Fruit fly (Drosophila melanogaster) whole organism, wandering third instar larva: Measurements from ENCODE around the gene Zasp66.
A peak's percentile ranks its signal among the peaks of the same experiment; 100 is the strongest.

Experiments
- Abd-B ChIP-seq: fragments of >200 bp; optimal IDR thresholded peaks from 2 replicates; lab custom pipeline; 2017; ENCODE audit warnings: missing biosample characterization, missing genetic modification characterization
- CG32264 ChIP-seq: fragments of 200-800 bp; sonication (Bioruptor generic); optimal IDR thresholded peaks from 2 replicates; lab custom pipeline; 2016; ENCODE audit warnings: missing biosample characterization, missing genetic modification characterization
- CG9705 ChIP-seq: fragments of 200-800 bp; sonication (Bioruptor generic); optimal IDR thresholded peaks from 2 replicates; lab custom pipeline; 2018; ENCODE audit warnings: missing biosample characterization, mild to moderate bottlenecking, missing genetic modification characterization
- CrebA ChIP-seq: fragments of 200-800 bp; sonication (Bioruptor generic); optimal IDR thresholded peaks from 2 replicates; lab custom pipeline; 2016; ENCODE audit warnings: missing biosample characterization, mild to moderate bottlenecking, missing genetic modification characterization, borderline replicate concordance
- Dfd ChIP-seq: fragments of >200 bp; optimal IDR thresholded peaks from 2 replicates; lab custom pipeline; 2017; ENCODE audit warnings: missing biosample characterization, missing genetic modification characterization
- HLH106 ChIP-seq: fragments of 200-800 bp; optimal IDR thresholded peaks from 3 replicates; lab custom pipeline; 2019; ENCODE audit warnings: missing biosample characterization, mild to moderate bottlenecking, missing genetic modification characterization, moderate library complexity
- Hnf4 ChIP-seq: fragments of 200-800 bp; sonication (Bioruptor generic); optimal IDR thresholded peaks from 2 replicates; lab custom pipeline; 2016; ENCODE audit warnings: missing biosample characterization, mild to moderate bottlenecking, missing genetic modification characterization
- Hr78 ChIP-seq: fragments of >200 bp; optimal IDR thresholded peaks from 2 replicates; lab custom pipeline; 2017; ENCODE audit warnings: missing biosample characterization, missing genetic modification characterization
- Hr83 ChIP-seq: fragments of 200-300 bp; sonication (Bioruptor generic); optimal IDR thresholded peaks from 2 replicates; lab custom pipeline; 2016; ENCODE audit warnings: missing biosample characterization, mild to moderate bottlenecking, missing genetic modification characterization, moderate library complexity; ENCODE audit not compliant: poor library complexity, severe bottlenecking
- Jra ChIP-seq: sonication (Bioruptor generic); optimal IDR thresholded peaks from 2 replicates; lab custom pipeline; 2016; ENCODE audit warnings: missing biosample characterization, missing genetic modification characterization
- Mio ChIP-seq: sonication (Bioruptor generic); optimal IDR thresholded peaks from 2 replicates; lab custom pipeline; 2016; ENCODE audit warnings: missing biosample characterization, missing genetic modification characterization
- Myc ChIP-seq: fragments of >200 bp; optimal IDR thresholded peaks from 2 replicates; lab custom pipeline; 2017
- N ChIP-seq: fragments of >200 bp; optimal IDR thresholded peaks from 2 replicates; lab custom pipeline; 2018; ENCODE audit warnings: missing biosample characterization, missing external identifiers, missing genetic modification characterization
- OdsH ChIP-seq: fragments of 200-800 bp; sonication (Bioruptor generic); optimal IDR thresholded peaks from 2 replicates; lab custom pipeline; 2016; ENCODE audit warnings: missing biosample characterization, mild to moderate bottlenecking, missing genetic modification characterization
- Rel ChIP-seq, 2 experiments: fragments of 200-800 bp; sonication (Bioruptor generic) in 1 of 2; optimal IDR thresholded peaks; 2 replicates in 1 of 2; 3 replicates in 1 of 2; lab custom pipeline; 2016 to 2019; ENCODE audit warnings: mild to moderate bottlenecking in 2 of 2, missing biosample characterization in 2 of 2, missing genetic modification characterization in 2 of 2, moderate library complexity in 1 of 2
- Sp1 ChIP-seq: fragments of 200-800 bp; sonication (Bioruptor generic); optimal IDR thresholded peaks from 3 replicates; lab custom pipeline; 2019; ENCODE audit warnings: missing biosample characterization, mild to moderate bottlenecking, missing genetic modification characterization, moderate library complexity
- br ChIP-seq: fragments of 200-800 bp; sonication (Bioruptor generic); optimal IDR thresholded peaks from 2 replicates; lab custom pipeline; 2016; ENCODE audit warnings: missing biosample characterization, missing genetic modification characterization
- brk ChIP-seq: fragments of 200-800 bp; sonication (Bioruptor generic); optimal IDR thresholded peaks from 2 replicates; lab custom pipeline; 2016; ENCODE audit warnings: missing biosample characterization, mild to moderate bottlenecking, missing genetic modification characterization
- dmrt93B ChIP-seq: fragments of 200-800 bp; sonication (Bioruptor generic); optimal IDR thresholded peaks from 2 replicates; lab custom pipeline; 2018; ENCODE audit warnings: missing biosample characterization, mild to moderate bottlenecking, missing genetic modification characterization
- dsf ChIP-seq: sonication (Bioruptor generic); optimal IDR thresholded peaks from 2 replicates; lab custom pipeline; 2016; ENCODE audit warnings: missing biosample characterization, missing genetic modification characterization, borderline replicate concordance
- foxo ChIP-seq, 2 experiments: fragments of 200-800 bp; sonication (Bioruptor generic); optimal IDR thresholded peaks; 2 replicates in 1 of 2; 3 replicates in 1 of 2; lab custom pipeline; 2016 to 2017; ENCODE audit warnings: missing biosample characterization in 2 of 2, missing genetic modification characterization in 2 of 2
- fru ChIP-seq: fragments of 200-800 bp; sonication (Bioruptor generic); optimal IDR thresholded peaks from 3 replicates; lab custom pipeline; 2016; ENCODE audit warnings: missing biosample characterization, mild to moderate bottlenecking, missing genetic modification characterization
- h ChIP-seq: fragments of 200-800 bp; sonication (Bioruptor generic); optimal IDR thresholded peaks from 3 replicates; lab custom pipeline; 2016; ENCODE audit warnings: missing biosample characterization, mild to moderate bottlenecking, missing genetic modification characterization
- jim ChIP-seq: fragments of 175-275, 200-325 bp; sonication (Bioruptor generic); optimal IDR thresholded peaks from 2 replicates; lab custom pipeline; 2016; ENCODE audit warnings: missing biosample characterization, mild to moderate bottlenecking, missing genetic modification characterization
- pan ChIP-seq: fragments of >200 bp; optimal IDR thresholded peaks from 2 replicates; lab custom pipeline; 2017
- psq ChIP-seq: fragments of 200-800 bp; sonication (Bioruptor generic); optimal IDR thresholded peaks from 3 replicates; lab custom pipeline; 2017; ENCODE audit warnings: missing biosample characterization, mild to moderate bottlenecking, missing genetic modification characterization, moderate library complexity
- rgr ChIP-seq: fragments of 200-800 bp; sonication (Bioruptor generic); optimal IDR thresholded peaks from 3 replicates; lab custom pipeline; 2016; ENCODE audit warnings: missing biosample characterization, mild to moderate bottlenecking, missing genetic modification characterization
- sage ChIP-seq: fragments of 200-800 bp; sonication (Bioruptor generic); optimal IDR thresholded peaks from 2 replicates; lab custom pipeline; 2016; ENCODE audit warnings: missing biosample characterization, mild to moderate bottlenecking, missing genetic modification characterization
- sv ChIP-seq: fragments of 200-800 bp; sonication (Bioruptor generic); optimal IDR thresholded peaks from 3 replicates; lab custom pipeline; 2016; ENCODE audit warnings: missing biosample characterization, missing genetic modification characterization
- tai ChIP-seq: sonication (Bioruptor generic); optimal IDR thresholded peaks from 2 replicates; lab custom pipeline; 2016; ENCODE audit warnings: missing biosample characterization, missing genetic modification characterization
- usp ChIP-seq: fragments of >200 bp; optimal IDR thresholded peaks from 2 replicates; lab custom pipeline; 2017; ENCODE audit warnings: missing biosample characterization, missing genetic modification characterization

The Zasp66 gene

DNA sequence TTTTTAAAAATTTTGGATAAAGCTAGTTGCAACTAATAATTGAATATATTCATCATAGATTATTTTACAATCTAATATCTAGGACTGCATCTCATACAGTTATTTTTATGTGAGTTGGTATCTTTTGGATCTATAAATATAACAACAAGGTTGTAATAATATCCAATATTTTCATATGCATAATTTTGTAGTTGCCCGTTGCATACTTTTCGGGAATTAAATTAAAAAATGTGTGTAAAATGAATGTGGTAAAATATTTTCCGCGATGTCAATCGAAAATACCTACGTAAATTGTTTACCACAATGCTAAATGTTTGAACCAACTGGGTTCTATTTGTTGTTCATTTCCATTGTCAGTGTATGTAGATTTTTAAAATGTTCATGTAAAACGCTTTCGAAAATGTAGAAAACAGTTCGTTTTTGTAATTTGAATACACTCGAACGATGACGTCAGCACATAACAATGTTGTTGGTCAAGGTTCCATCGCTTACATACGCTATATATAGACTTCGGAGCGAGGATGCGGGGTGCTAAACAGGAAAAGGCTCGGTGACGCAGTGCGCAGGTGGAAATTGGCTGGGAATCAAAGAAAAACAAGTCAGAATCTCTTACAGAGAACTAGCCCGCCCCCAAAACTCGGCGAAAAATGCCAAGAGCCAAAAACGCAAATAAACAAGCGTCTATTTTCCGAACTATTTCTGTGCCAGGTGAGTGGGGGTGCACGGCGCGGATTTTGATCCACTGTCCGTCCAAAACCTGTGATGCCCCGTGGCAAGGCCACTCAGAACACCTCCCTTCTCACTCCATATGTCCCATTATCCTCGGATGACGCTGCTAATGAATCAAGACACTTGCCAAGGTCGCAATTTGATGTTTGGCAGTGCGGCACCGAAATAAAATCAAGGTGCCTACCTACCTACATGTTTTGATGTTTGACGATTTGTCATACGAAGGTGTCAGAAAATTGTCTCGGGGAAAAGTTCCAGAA lies 4.0 kb downstream of the Zasp66 start:
- TF ChIP-seq Mio (GFP tag; lab: Kevin White, UChicago) (no peak), Myc (lab: Kevin White, UChicago) (peak; percentile 42)

dm6 chr3L:8628964-8629363 lies 4.8 kb downstream of the Zasp66 start:
- TF ChIP-seq h (GFP tag; lab: Kevin White, UChicago) (no peak), N (GFP tag; lab: Kevin White, UChicago) (no peak), Hnf4 (no peak), CG32264 (GFP tag; lab: Kevin White, UChicago) (no peak), Hr78 (GFP tag; lab: Kevin White, UChicago) (no peak), sage (GFP tag; lab: Kevin White, UChicago) (no peak), Jra (GFP tag; lab: Kevin White, UChicago) (no peak), dsf (GFP tag; lab: Kevin White, UChicago) (no peak), sv (GFP tag; lab: Kevin White, UChicago) (no peak), Abd-B (no peak), pan (no peak), HLH106 (tag; lab: Kevin White, UChicago) (peak; percentile 57), dmrt93B (GFP tag; lab: Kevin White, UChicago) (no peak), usp (no peak), tai (GFP tag; lab: Kevin White, UChicago) (no peak), OdsH (GFP tag; lab: Kevin White, UChicago) (no peak), Hr83 (GFP tag; lab: Kevin White, UChicago) (no peak), br (GFP tag; lab: Kevin White, UChicago) (no peak), fru (GFP tag; lab: Kevin White, UChicago) (no peak), foxo (GFP tag; optimal IDR thresholded peaks at IDR 0.05; lab: Kevin White, UChicago) (peak in 1 of 2 experiments; percentile 29), Mio (GFP tag; lab: Kevin White, UChicago) (no peak), Sp1 (peak; percentile 42), Rel (GFP tag; optimal IDR thresholded peaks at IDR 0.05; lab: Kevin White, UChicago) (no peak), Rel (tag; optimal IDR thresholded peaks at IDR 0.05; lab: Kevin White, UChicago) (no peak), psq (GFP tag; lab: Kevin White, UChicago) (no peak), jim (GFP tag; lab: Kevin White, UChicago) (no peak), CG9705 (GFP tag; lab: Kevin White, UChicago) (peak; percentile 4)
- TF ChIP-seq, all 38 proteins: peak for 4

- TF ChIP-seq CrebA (GFP tag; lab: Kevin White, UChicago) (no peak), brk (GFP tag; lab: Kevin White, UChicago) (no peak), br (GFP tag; lab: Kevin White, UChicago) (no peak), rgr (GFP tag; lab: Kevin White, UChicago) (peak; percentile 53), Dfd (GFP tag; lab: Kevin White, UChicago) (no peak), Hr83 (GFP tag; lab: Kevin White, UChicago) (no peak), sage (GFP tag; lab: Kevin White, UChicago) (no peak), psq (GFP tag; lab: Kevin White, UChicago) (no peak)
Measured at dm6 chr3L:8629701-8630343, 5.7 kb downstream of the Zasp66 start.
